Worm (Caenorhabditis elegans) whole organism, L4/young adult: Measurements from ENCODE around the gene Y40A1A.2.
"Not testable (repeated sequence)": the region's sequence is repeated elsewhere in the genome, so short reads cannot be mapped to it uniquely, and the experiment has no call there.

Experiments
- W03F9.2 ChIP-seq: fragments of 150-350 bp; optimal IDR thresholded peaks from 2 replicates; lab custom pipeline; 2014; ENCODE audit warnings: missing biosample characterization, missing genetic modification characterization
- dao-5 ChIP-seq: sonication (generic microtip); optimal IDR thresholded peaks from 2 replicates; lab custom pipeline; 2016; ENCODE audit warnings: missing genotype, missing genetic modification characterization, moderate library complexity, missing compliant biosample characterization
- him-1 ChIP-seq: sonication (generic microtip); optimal IDR thresholded peaks from 2 replicates; lab custom pipeline; 2016; ENCODE audit warnings: missing genotype, missing genetic modification reagents, missing genetic modification characterization, missing compliant biosample characterization

The Y40A1A.2 gene

DNA sequence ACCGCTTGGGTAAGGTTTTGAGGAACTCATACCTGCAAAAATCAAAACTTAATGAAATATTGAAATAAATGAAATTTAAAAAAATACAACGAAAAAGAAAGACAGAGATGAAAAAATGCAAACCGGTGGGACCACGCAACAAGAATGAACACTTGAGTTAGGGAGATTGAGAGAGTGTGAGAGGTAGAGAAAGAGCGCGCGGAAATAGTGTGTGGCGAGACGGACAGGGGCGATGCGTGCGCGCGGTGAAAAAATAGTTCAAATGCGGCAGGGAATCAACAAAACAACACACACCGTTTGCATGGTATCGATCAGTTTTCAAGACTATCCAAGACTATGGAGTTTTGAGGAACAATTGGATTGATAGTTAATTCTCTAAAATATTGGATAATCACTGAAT, 958 bp upstream of the Y40A1A.2 start, which contains the start of gene meg-3:
Gene meg-3 (minus strand): TSS at position 32 of the 400 bp plus-strand sequence.
- TF ChIP-seq him-1 (tag; lab: Kevin White, UChicago) (no peak), W03F9.2 (tag; lab: Kevin White, UChicago) (no peak), dao-5 (tag; lab: Kevin White, UChicago) (no peak)

DNA sequence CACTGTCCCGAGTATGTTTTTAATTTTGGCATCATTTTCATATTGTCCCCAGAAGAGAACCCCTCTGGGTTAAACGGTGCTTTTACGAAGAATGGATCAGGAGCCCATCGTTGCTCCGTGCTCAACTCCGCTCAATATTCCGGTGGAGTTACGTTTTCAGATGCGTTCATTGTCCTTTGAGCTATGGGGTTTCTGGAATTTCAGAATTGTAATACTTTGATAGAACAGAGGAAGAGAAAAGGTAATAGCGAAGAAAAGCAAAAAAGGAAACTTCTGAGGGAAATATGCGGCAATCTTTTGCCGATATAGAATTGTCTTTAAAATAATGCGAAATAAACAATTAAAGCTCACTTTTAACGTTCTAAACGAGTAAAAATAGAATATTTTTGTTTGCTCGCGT, 7.4 kb downstream of the Y40A1A.2 start, which contains the start of gene Y40A1A.3:
Gene Y40A1A.3 (minus strand): TSS at position 101 of the 400 bp plus-strand sequence.
- TF ChIP-seq him-1 (tag; lab: Kevin White, UChicago): no peak
- no peak for TF ChIP-seq W03F9.2 (tag; lab: Kevin White, UChicago)
- TF ChIP-seq dao-5 (tag; lab: Kevin White, UChicago): no peak

DNA sequence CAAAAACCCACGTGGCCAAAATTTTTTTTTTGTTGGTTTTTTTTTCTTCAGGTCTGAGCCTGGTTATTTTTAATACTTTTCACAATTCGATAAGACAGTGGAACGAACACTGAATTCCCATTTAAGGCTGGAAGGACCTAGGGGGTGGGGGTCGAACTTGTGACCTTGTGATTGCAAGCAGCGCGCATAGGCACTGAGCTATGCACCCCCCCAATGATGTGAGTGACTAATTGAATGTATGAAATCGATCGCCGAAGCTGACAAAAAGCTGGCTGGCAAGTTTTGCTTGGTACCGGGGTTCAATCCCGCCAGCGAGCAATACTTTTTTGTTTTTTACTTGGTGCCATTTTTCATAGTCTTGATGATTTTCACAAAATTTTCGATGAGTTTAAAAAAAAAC, 8.3 kb downstream of the Y40A1A.2 start:
- TF ChIP-seq dao-5 (tag; lab: Kevin White, UChicago) (no peak), W03F9.2 (tag; lab: Kevin White, UChicago) (no peak), him-1 (tag; lab: Kevin White, UChicago) (no peak)

DNA sequence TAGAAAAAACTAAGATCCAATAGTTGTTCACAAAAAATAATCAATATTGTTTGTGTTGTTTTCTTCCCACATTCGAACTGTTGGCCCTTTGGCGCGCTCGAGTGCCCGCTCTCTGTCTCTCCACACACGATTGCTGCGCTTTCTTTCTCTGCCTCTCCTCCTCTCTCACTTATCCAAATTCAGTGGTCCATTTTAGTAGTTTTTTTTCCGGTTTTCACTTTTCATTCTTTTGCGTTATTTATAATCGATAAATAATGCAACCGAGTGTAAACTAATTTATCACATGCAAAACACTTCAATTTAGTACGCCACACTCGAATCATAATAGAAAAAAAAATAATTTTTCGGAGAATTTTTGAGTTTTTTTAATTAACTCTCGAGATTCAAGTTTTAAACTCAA, 10.0 kb downstream of the Y40A1A.2 start:
- TF ChIP-seq dao-5 (tag; lab: Kevin White, UChicago) (no peak), him-1 (tag; lab: Kevin White, UChicago) (no peak), W03F9.2 (tag; lab: Kevin White, UChicago) (no peak)

DNA sequence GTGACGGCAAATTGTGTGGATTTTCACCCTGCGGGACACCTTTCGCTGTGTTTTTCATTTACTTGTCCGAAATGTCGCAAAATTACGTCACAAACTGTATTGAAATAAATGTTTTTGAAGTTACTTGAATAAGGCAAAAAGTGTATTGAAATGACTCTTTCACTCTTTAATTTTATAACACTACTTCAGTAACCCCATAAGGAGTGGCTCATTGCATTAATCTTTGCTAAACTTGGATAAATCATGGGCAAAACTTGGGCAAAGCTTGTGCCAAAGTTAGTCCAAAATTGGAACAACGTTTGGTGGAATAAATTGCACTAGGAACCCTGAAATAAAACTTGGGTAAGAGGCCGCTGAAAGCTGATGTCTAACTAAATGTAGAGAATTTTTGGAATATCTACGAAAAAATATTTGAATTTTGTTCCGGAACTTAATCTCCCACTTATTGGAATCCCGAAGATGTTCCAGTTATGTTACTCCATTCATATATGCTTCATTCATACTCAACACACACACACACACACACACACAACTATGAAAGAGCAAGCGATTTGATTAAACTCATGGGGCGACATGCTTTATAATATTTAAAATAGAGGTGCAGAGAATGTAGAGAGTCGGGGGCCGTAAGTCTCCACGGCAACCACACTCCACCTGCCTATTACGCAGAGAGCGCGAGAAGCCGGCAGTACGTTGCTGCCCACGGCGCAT, 22.1 kb downstream of the Y40A1A.2 start, which contains the start of gene Y102A11A.9:
Gene Y102A11A.9 (plus strand): TSS at position 661 of the 711 bp plus-strand sequence.
- no peak for TF ChIP-seq W03F9.2 (tag; lab: Kevin White, UChicago)
- no peak for TF ChIP-seq him-1 (tag; lab: Kevin White, UChicago)
- TF ChIP-seq dao-5 (tag; lab: Kevin White, UChicago): no peak

DNA sequence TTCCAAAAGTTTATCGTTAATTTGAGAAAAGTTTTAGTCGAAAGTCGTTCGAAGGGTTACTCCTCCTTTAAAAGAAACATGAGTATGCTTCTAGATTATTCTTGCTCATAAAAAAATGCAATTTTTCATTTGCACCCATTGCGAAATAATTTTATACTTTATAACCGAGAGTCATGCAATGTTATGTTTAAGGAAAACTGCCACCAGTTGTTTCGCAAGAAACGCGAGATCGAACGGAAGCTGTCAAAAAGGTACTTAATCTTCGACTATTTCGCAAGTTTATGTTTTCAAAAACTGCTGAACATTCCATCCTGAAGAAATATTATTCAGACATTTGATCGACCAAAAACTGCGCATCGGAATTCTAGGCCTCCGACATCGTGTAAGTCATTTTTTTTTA, 23.4 kb downstream of the Y40A1A.2 start:
- TF ChIP-seq W03F9.2 (tag; lab: Kevin White, UChicago): no peak
- TF ChIP-seq dao-5 (tag; lab: Kevin White, UChicago): no peak
- no peak for TF ChIP-seq him-1 (tag; lab: Kevin White, UChicago)

DNA sequence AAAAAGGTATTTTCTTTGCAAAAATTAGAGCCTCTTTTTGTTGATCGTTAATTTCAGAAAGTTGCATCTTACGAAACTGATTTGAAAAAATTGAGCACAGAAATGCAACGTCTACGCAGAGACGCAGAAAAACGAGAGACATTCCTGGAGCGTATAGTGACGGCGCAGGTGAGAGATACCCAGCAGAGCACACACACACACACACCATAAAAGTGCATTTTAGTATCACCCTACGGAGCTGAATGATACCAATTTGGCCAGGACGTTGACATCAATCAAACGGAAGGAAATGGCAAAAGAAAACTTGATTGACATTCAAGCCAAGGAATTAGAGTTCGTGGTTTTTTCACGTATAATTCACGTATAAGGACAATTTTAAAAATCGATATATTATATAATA, 24.0 kb downstream of the Y40A1A.2 start:
- TF ChIP-seq W03F9.2 (tag; lab: Kevin White, UChicago): no peak
- no peak for TF ChIP-seq him-1 (tag; lab: Kevin White, UChicago)
- no peak for TF ChIP-seq dao-5 (tag; lab: Kevin White, UChicago)

DNA sequence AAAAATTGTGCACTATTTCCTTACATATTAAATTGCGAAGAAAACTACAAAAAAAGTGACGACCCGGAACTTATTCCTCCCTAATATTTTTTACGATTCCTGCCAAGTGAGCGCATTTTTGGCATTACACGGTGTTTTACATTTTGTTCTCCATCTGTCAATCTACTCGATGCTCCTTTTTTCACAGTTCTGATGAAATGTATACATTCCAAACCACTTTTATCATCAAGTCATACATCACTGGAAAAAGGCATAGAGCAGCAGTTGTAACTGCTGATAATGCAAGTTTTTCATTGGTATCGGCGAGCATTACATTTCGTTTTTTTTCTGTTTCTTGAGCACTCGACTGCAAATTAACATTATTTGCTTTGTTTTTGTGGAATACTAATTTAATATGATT, 27.7 kb downstream of the Y40A1A.2 start:
- TF ChIP-seq him-1 (tag; lab: Kevin White, UChicago) (no peak), dao-5 (tag; lab: Kevin White, UChicago) (no peak), W03F9.2 (tag; lab: Kevin White, UChicago) (no peak)

DNA sequence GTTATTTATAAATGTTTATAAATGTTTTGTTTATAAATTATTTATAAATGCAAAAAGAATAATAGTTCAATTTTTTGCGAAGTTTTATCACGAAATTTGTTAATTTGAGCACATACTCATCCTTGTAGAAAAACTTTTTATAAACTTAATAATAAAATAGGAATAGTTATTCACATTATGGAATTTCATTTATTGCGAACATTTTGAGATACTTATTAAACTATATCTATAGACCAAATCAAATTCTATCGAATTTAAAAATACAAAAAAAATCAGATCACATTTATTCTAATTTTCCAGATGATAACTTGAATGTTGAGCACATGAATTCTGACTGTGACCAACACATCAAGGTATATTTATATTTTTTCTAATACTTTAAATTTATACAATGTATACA, 28.3 kb downstream of the Y40A1A.2 start, which contains the start of gene Y102A11A.3:
Gene Y102A11A.3 (plus strand): TSS at position 301 of the 400 bp plus-strand sequence.
- TF ChIP-seq W03F9.2 (tag; lab: Kevin White, UChicago): no peak
- no peak for TF ChIP-seq dao-5 (tag; lab: Kevin White, UChicago)
- TF ChIP-seq him-1 (tag; lab: Kevin White, UChicago): no peak

DNA sequence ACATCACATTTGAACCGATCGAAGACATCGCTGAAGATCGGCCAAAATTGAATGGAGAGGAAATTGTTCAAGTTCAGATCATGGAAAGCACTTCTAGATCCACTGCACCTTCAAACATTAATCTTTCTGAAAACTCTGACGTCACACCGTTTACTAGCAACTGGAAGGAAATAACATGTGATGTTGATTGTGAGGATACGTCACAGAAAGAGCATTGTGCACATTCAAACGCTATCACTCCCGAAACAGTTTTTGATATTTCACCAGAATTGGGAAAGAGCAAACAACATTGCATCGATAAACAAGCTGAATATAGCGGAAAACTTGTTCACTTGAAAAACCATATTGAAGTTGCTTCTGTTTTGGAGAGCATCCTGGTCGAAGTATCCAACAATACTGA, 31.0 kb downstream of the Y40A1A.2 start:
- no peak for TF ChIP-seq dao-5 (tag; lab: Kevin White, UChicago)
- no peak for TF ChIP-seq W03F9.2 (tag; lab: Kevin White, UChicago)
- TF ChIP-seq him-1 (tag; lab: Kevin White, UChicago): no peak

DNA sequence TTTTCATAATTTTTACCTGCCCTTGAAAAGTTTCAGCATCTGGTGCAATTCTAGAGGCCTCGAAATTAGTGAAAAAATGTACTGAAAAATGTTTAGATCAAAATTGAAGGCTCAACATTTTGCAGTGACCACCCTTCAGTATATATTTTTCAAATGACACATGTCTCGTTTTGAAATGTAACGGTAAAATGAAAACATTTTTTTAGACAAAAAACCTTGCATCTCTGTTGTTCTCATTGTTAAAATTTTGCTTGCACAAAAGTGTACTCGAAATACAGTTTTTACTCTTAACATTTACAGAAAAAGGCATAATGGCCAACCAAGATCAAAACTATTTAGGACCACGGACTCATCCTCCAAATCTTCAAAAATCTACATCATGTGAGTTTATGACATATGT, 35.8 kb downstream of the Y40A1A.2 start, which contains the start of gene Y102A11A.2:
Gene Y102A11A.2 (plus strand): TSS at position 301 of the 400 bp plus-strand sequence.
- TF ChIP-seq dao-5, W03F9.2, him-1 (tag; lab: Kevin White, UChicago): not testable (repeated sequence)

DNA sequence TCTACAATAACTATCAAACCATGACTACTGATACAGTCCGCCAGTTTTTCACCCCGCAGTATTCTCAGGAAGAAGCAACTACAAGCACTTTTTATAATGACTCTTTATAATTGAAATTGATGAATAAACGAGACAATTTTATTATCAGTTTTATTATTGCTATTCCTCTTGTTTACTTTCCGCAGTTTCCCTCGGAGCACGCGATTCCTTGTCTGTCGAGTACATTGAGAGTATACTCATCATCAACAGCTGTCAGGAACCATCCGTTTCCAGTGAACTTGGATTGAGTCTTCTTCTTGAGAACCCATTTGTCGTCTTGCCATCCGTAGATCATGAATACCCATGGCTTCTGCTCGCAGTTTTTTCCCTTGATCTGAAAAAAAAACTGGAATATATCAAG, 40.3 kb downstream of the Y40A1A.2 start:
- TF ChIP-seq him-1 (tag; lab: Kevin White, UChicago): no peak
- TF ChIP-seq dao-5 (tag; lab: Kevin White, UChicago): no peak
- TF ChIP-seq W03F9.2 (tag; lab: Kevin White, UChicago): no peak

DNA sequence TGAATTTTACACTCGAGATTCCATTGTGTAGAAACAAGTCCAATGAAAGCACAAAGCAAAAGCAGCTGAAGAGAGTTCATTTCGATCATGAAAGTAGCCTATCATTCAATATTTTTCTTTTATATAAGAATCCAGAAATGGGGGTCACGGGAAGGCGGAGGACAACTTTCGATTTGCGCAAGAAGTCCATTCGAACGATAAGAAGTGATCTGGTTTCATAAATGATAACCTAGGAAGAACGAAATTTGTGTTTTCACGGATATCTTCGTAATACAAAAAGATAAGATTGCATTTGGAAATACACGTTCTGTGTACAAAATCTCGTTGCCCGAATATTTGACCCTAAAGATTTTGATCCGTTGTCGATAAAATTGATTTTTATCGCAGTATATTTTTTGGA, 40.9 kb downstream of the Y40A1A.2 start, which contains the start of gene Y102A11A.5:
Gene Y102A11A.5 (minus strand): TSS at position 175 of the 400 bp plus-strand sequence.
- no peak for TF ChIP-seq W03F9.2 (tag; lab: Kevin White, UChicago)
- TF ChIP-seq dao-5 (tag; lab: Kevin White, UChicago): no peak
- no peak for TF ChIP-seq him-1 (tag; lab: Kevin White, UChicago)
